Fruit fly (Drosophila melanogaster): Measurements from ENCODE around the gene CG42540.

The CG42540 gene

dm6 chr3L:4531941-4532478 lies 23.9 kb upstream of the CG42540 start, which contains the start of gene Tie:
TSS of gene Tie (minus strand) at chr3L:4532145.
- TF ChIP-seq CG8159 (tag; optimal IDR thresholded peaks at IDR 0.05) (no peak), Ets98B (GFP tag; IDR thresholded peaks at IDR 0.05) (peak; percentile 43; the same call in 1 of the 2 replicates), gl (tag; optimal IDR thresholded peaks at IDR 0.05) (no peak), CG8301 (tag; optimal IDR thresholded peaks at IDR 0.05) (no peak), CG12605 (GFP tag; IDR thresholded peaks at IDR 0.05) (peak; percentile 34; the same call in 1 of the 2 replicates), D1 (tag; optimal IDR thresholded peaks at IDR 0.05) (no peak), Pif1A (GFP tag; optimal IDR thresholded peaks at IDR 0.05) (no peak), Snoo (tag; optimal IDR thresholded peaks at IDR 0.05) (no peak), CG4496 (GFP tag; IDR thresholded peaks at IDR 0.05) (peak; percentile 51; the same call in 2 of the 3 replicates), EcR (GFP tag; optimal IDR thresholded peaks at IDR 0.05) (peak; percentile 31), Pif1B (GFP tag; optimal IDR thresholded peaks at IDR 0.05) (no peak), fd96Ca (GFP tag; IDR thresholded peaks at IDR 0.05) (no peak), CG9948 (tag; optimal IDR thresholded peaks at IDR 0.05) (no peak)

dm6 chr3L:4532841-4533619 lies 22.9 kb upstream of the CG42540 start, which contains the start of gene CG11353:
TSS of gene CG11353 (plus strand) at chr3L:4533170.
- TF ChIP-seq fd96Ca (GFP tag; IDR thresholded peaks at IDR 0.05) = no peak

dm6 chr3L:4533941-4534340 lies 21.9 kb upstream of the CG42540 start:
- TF ChIP-seq fd96Ca (GFP tag; IDR thresholded peaks at IDR 0.05) (no peak), CG12605 (GFP tag; IDR thresholded peaks at IDR 0.05) (no peak), Ets98B (GFP tag; IDR thresholded peaks at IDR 0.05) (no peak), D1 (tag; optimal IDR thresholded peaks at IDR 0.05) (no peak), CG34367 (tag; optimal IDR thresholded peaks at IDR 0.05) (no peak), CG4496 (GFP tag; IDR thresholded peaks at IDR 0.05) (no peak), CG17806 (tag; optimal IDR thresholded peaks at IDR 0.05) (no peak), CG13204 (GFP tag; optimal IDR thresholded peaks at IDR 0.05) (no peak), CG32121 (GFP tag; IDR thresholded peaks at IDR 0.05) (no peak), Snoo (tag; optimal IDR thresholded peaks at IDR 0.05) (no peak), CG14655 (GFP tag; optimal IDR thresholded peaks at IDR 0.05) (no peak), EcR (GFP tag; optimal IDR thresholded peaks at IDR 0.05) (no peak), CG10348 (GFP tag; IDR thresholded peaks at IDR 0.05) (no peak), Pif1A (GFP tag; optimal IDR thresholded peaks at IDR 0.05) (no peak), Pif1B (GFP tag; optimal IDR thresholded peaks at IDR 0.05) (no peak), CG8301 (tag; optimal IDR thresholded peaks at IDR 0.05) (no peak), CG8159 (tag; optimal IDR thresholded peaks at IDR 0.05) (no peak), CG9948 (tag; optimal IDR thresholded peaks at IDR 0.05) (no peak), CG15710 (tag; optimal IDR thresholded peaks at IDR 0.05) (no peak), gl (tag; optimal IDR thresholded peaks at IDR 0.05) (no peak)

- TF ChIP-seq CG4496 (GFP tag; IDR thresholded peaks at IDR 0.05) = no peak
- TF ChIP-seq CG17806 (tag; optimal IDR thresholded peaks at IDR 0.05) = no peak
- TF ChIP-seq Pif1B (GFP tag; optimal IDR thresholded peaks at IDR 0.05) = no peak
- TF ChIP-seq EcR (GFP tag; optimal IDR thresholded peaks at IDR 0.05) = no peak
- no peak for TF ChIP-seq fd96Ca (GFP tag; IDR thresholded peaks at IDR 0.05)
- TF ChIP-seq rn (GFP tag; IDR thresholded peaks at IDR 0.05) = no peak
- TF ChIP-seq CG13204 (GFP tag; optimal IDR thresholded peaks at IDR 0.05) = no peak
- no peak for TF ChIP-seq CG15710 (tag; optimal IDR thresholded peaks at IDR 0.05)
- TF ChIP-seq CG8159 (tag; optimal IDR thresholded peaks at IDR 0.05) = no peak
- no peak for TF ChIP-seq CG32121 (GFP tag; IDR thresholded peaks at IDR 0.05)
- no peak for TF ChIP-seq Pif1A (GFP tag; optimal IDR thresholded peaks at IDR 0.05)
- no peak for TF ChIP-seq Ets98B (GFP tag; IDR thresholded peaks at IDR 0.05)
- no peak for TF ChIP-seq gl (tag; optimal IDR thresholded peaks at IDR 0.05)
These were observed 21.4 kb upstream of the CG42540 start for dm6 chr3L:4534481-4534880.

dm6 chr3L:4541070-4541469 lies 14.8 kb upstream of the CG42540 start, which contains the start of gene CG32243:
TSS of gene CG32243 (minus strand) at chr3L:4541244.
- TF ChIP-seq fd96Ca (GFP tag; IDR thresholded peaks at IDR 0.05) = no peak
- TF ChIP-seq CG15710 (tag; optimal IDR thresholded peaks at IDR 0.05) = no peak
- TF ChIP-seq gl (tag; optimal IDR thresholded peaks at IDR 0.05) = no peak
- no peak for TF ChIP-seq CG10348 (GFP tag; IDR thresholded peaks at IDR 0.05)
- no peak for TF ChIP-seq CG4496 (GFP tag; IDR thresholded peaks at IDR 0.05)
- TF ChIP-seq D1 (tag; optimal IDR thresholded peaks at IDR 0.05) = no peak
- no peak for TF ChIP-seq EcR (GFP tag; optimal IDR thresholded peaks at IDR 0.05)
- no peak for TF ChIP-seq Snoo (tag; optimal IDR thresholded peaks at IDR 0.05)
- no peak for TF ChIP-seq rn (GFP tag; IDR thresholded peaks at IDR 0.05)
- TF ChIP-seq CG13204 (GFP tag; optimal IDR thresholded peaks at IDR 0.05) = no peak
- TF ChIP-seq Pif1B (GFP tag; optimal IDR thresholded peaks at IDR 0.05) = no peak
- no peak for TF ChIP-seq CG12605 (GFP tag; IDR thresholded peaks at IDR 0.05)
- TF ChIP-seq Ets98B (GFP tag; IDR thresholded peaks at IDR 0.05) = no peak
- no peak for TF ChIP-seq CG32121 (GFP tag; IDR thresholded peaks at IDR 0.05)
- TF ChIP-seq CG34367 (tag; optimal IDR thresholded peaks at IDR 0.05) = no peak
- no peak for TF ChIP-seq CG8301 (tag; optimal IDR thresholded peaks at IDR 0.05)
- TF ChIP-seq CG8159 (tag; optimal IDR thresholded peaks at IDR 0.05) = no peak
- no peak for TF ChIP-seq CG14655 (GFP tag; optimal IDR thresholded peaks at IDR 0.05)
- no peak for TF ChIP-seq CG9948 (tag; optimal IDR thresholded peaks at IDR 0.05)
